Fruit fly (Drosophila melanogaster): ENCODE data around the gene grn.
A peak's percentile ranks its signal among the peaks of the same experiment; 100 is the strongest.

grn gene

dm6 chr3R:8119457-8120337 is 61.5 kb downstream of the grn start (continued):
- no peak for TF ChIP-seq CG31365 (tag; optimal IDR thresholded peaks at IDR 0.05)
- TF ChIP-seq CG17829 (tag; optimal IDR thresholded peaks at IDR 0.05), result peak; percentile 43
- TF ChIP-seq BEAF-32 (GFP tag; optimal IDR thresholded peaks at IDR 0.05), result peak; percentile 15
- peak; percentile 39 for TF ChIP-seq ATbp (GFP tag; optimal IDR thresholded peaks at IDR 0.05)
- peak; percentile 89 for TF ChIP-seq Sry-β (GFP tag; optimal IDR thresholded peaks at IDR 0.05)
- TF ChIP-seq CHES-1-like (GFP tag; optimal IDR thresholded peaks at IDR 0.05), result no peak
- no peak for TF ChIP-seq dati (GFP tag; IDR thresholded peaks at IDR 0.05)
- TF ChIP-seq schlank (tag; optimal IDR thresholded peaks at IDR 0.05), result peak; percentile 25
- no peak for TF ChIP-seq hb (GFP tag; IDR thresholded peaks at IDR 0.05; ENCODE audit: partially characterized antibody)
- TF ChIP-seq D19B (GFP tag; optimal IDR thresholded peaks at IDR 0.05), result peak; percentile 52
- no peak for TF ChIP-seq pum (GFP tag; optimal IDR thresholded peaks at IDR 0.05)
- TF ChIP-seq CrebB (tag; optimal IDR thresholded peaks at IDR 0.05), result peak; percentile 45
- TF ChIP-seq Sox100B (GFP tag; optimal IDR thresholded peaks at IDR 0.05), result peak; percentile 66
- peak; percentile 69 for TF ChIP-seq Fer1 (GFP tag; optimal IDR thresholded peaks at IDR 0.05)
- no peak for TF ChIP-seq ro (GFP tag; IDR thresholded peaks at IDR 0.05)
- peak; percentile 78 for TF ChIP-seq CG12391 (tag; optimal IDR thresholded peaks at IDR 0.05)
- TF ChIP-seq ham (GFP tag; IDR thresholded peaks at IDR 0.05), result no peak
- no peak for TF ChIP-seq CG12942 (GFP tag; optimal IDR thresholded peaks at IDR 0.05)
- no peak for TF ChIP-seq CG2889 (GFP tag; IDR thresholded peaks at IDR 0.05)
- peak; percentile 89 for TF ChIP-seq mirr (GFP tag; optimal IDR thresholded peaks at IDR 0.05)
- TF ChIP-seq CG10543 (GFP tag; optimal IDR thresholded peaks at IDR 0.05), result peak; percentile 74
- no peak for TF ChIP-seq HLH54F (GFP tag; optimal IDR thresholded peaks at IDR 0.05)
- TF ChIP-seq sc (optimal IDR thresholded peaks at IDR 0.05), result no peak
- no peak for TF ChIP-seq sc (GFP tag; optimal IDR thresholded peaks at IDR 0.05)
- peak; percentile 76 for TF ChIP-seq wdn (GFP tag; IDR thresholded peaks at IDR 0.05)
- no peak for TF ChIP-seq Bteb2 (GFP tag; optimal IDR thresholded peaks at IDR 0.05)
- TF ChIP-seq fu2 (GFP tag; optimal IDR thresholded peaks at IDR 0.05), result no peak
- TF ChIP-seq lola (GFP tag; optimal IDR thresholded peaks at IDR 0.05), result peak in 1 of 3 experiments; percentile 17
- peak; percentile 67 for TF ChIP-seq nau (GFP tag; optimal IDR thresholded peaks at IDR 0.05)
- peak; percentile 57 for TF ChIP-seq CG9437 (GFP tag; optimal IDR thresholded peaks at IDR 0.05)
- TF ChIP-seq scrt (GFP tag; optimal IDR thresholded peaks at IDR 0.05), result peak; percentile 56
- TF ChIP-seq CG33557 (GFP tag; optimal IDR thresholded peaks at IDR 0.05), result no peak
- TF ChIP-seq trem (tag; optimal IDR thresholded peaks at IDR 0.05), result peak; percentile 38
- TF ChIP-seq ci (GFP tag; IDR thresholded peaks at IDR 0.05), result no peak; the same call in 1 of the 3 replicates
- peak; percentile 34 for TF ChIP-seq CG2875 (GFP tag; optimal IDR thresholded peaks at IDR 0.05)
- no peak; the same call in 2 of the 3 replicates for TF ChIP-seq so (GFP tag; IDR thresholded peaks at IDR 0.05)
- peak; percentile 86 for TF ChIP-seq Ptx1 (GFP tag; IDR thresholded peaks at IDR 0.05)
- TF ChIP-seq dimm (GFP tag; IDR thresholded peaks at IDR 0.05), result no peak
- no peak for TF ChIP-seq hkb (optimal IDR thresholded peaks at IDR 0.05)
- peak; percentile 66 for TF ChIP-seq hkb (GFP tag; IDR thresholded peaks at IDR 0.05)
- no peak for TF ChIP-seq Mad (GFP tag; optimal IDR thresholded peaks at IDR 0.05)
- no peak; the same call in 1 of the 2 replicates for TF ChIP-seq sim (GFP tag; IDR thresholded peaks at IDR 0.05)
- TF ChIP-seq Eip74EF (GFP tag; optimal IDR thresholded peaks at IDR 0.05), result peak in 1 of 2 experiments; percentile 54
- TF ChIP-seq fd96Cb (tag; optimal IDR thresholded peaks at IDR 0.05), result peak; percentile 66
- peak; percentile 25 for TF ChIP-seq CG18476 (GFP tag; optimal IDR thresholded peaks at IDR 0.05)
- no peak for TF ChIP-seq trh (GFP tag; optimal IDR thresholded peaks at IDR 0.05)
- TF ChIP-seq H2.0 (GFP tag; IDR thresholded peaks at IDR 0.05), result peak; percentile 68
- peak; percentile 64 for TF ChIP-seq Blimp-1 (GFP tag; optimal IDR thresholded peaks at IDR 0.05)
- TF ChIP-seq CG2199 (GFP tag; IDR thresholded peaks at IDR 0.05), result peak; percentile 79

All from whole organism, embryonic.